Worm (Caenorhabditis elegans): ENCODE results near the gene Y15E3A.4.

DNA sequence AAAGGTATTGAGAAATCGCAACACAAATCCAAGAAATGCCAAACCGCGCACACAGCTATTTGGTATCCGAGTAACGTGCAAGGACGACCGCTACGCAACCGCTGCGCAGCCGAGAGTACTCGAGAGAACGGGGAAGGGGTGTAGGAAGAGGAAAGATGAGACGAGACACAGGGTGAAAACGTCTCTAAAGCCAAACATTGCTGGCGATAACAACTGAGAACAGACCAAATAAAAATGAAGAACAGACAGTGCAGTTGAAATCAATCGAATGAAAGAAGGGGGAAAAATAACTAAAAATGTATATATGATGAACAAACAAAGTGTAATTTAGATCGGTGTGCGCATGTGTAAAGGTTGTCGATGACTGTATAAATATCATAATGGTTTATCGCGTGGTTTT, 49.5 kb upstream of the Y15E3A.4 start:
- TF ChIP-seq T22C8.4 (GFP tag; IDR thresholded peaks at IDR 0.05) (no peak), cog-1 (tag; optimal IDR thresholded peaks at IDR 0.05) (no peak), klf-2 (GFP tag; conservative IDR thresholded peaks at IDR 0.05) (no peak), med-1 (GFP tag; optimal IDR thresholded peaks at IDR 0.05; ENCODE audit: insufficient read depth) (no peak), ref-1 (GFP tag; conservative IDR thresholded peaks at IDR 0.05) (no peak), flt-1 (GFP tag; IDR thresholded peaks at IDR 0.05) (no peak), tab-1 (GFP tag; IDR thresholded peaks at IDR 0.05) (no peak), ztf-29 (GFP tag; IDR thresholded peaks at IDR 0.05) (no peak), ztf-23 (GFP tag; IDR thresholded peaks at IDR 0.05) (no peak)

Measured in whole organism, midembryonic.